Fruit fly (Drosophila melanogaster) whole organism, embryonic: Measurements from ENCODE around the gene ver.

Experiments used
- Atf6 ChIP-seq: fragments of 200-800 bp; sonication (Bioruptor generic); IDR thresholded peaks from 2 replicates; pipeline ENCODE4 v1.3.6; 2022; ENCODE audit warnings: missing biosample characterization, missing genetic modification characterization
- Bgb ChIP-seq: fragments of 200-800 bp; sonication (Bioruptor generic); IDR thresholded peaks from 2 replicates; pipeline ENCODE4 v1.3.6; 2022; ENCODE audit warnings: missing biosample characterization, missing genetic modification characterization; ENCODE audit not compliant: partially characterized antibody
- CG10321 ChIP-seq: fragments of 200-800 bp; sonication (Bioruptor generic); IDR thresholded peaks from 2 replicates; pipeline ENCODE4 v1.3.6; 2022; ENCODE audit warnings: missing biosample characterization, missing genetic modification characterization
- CG11456 ChIP-seq: fragments of 200-800 bp; sonication (Bioruptor generic); IDR thresholded peaks from 3 replicates; pipeline ENCODE4 v1.3.6; 2022; ENCODE audit warnings: missing biosample characterization, missing genetic modification characterization
- CG14050 ChIP-seq: fragments of 200-800 bp; sonication (Bioruptor generic); IDR thresholded peaks from 3 replicates; pipeline ENCODE4 v1.3.6; 2022; ENCODE audit warnings: missing biosample characterization, missing genetic modification characterization
- CG15073 ChIP-seq: fragments of 200-800 bp; sonication (Bioruptor generic); optimal IDR thresholded peaks from 2 replicates; lab custom pipeline; 2016; ENCODE audit warnings: missing biosample characterization, missing genetic modification characterization
- CG16779 ChIP-seq: fragments of 200-800 bp; sonication (Bioruptor generic); IDR thresholded peaks from 2 replicates; pipeline ENCODE4 v1.3.6; 2022; ENCODE audit warnings: missing biosample characterization, missing genetic modification characterization
- CG16863 ChIP-seq: fragments of 200-800 bp; sonication (Bioruptor generic); optimal IDR thresholded peaks from 3 replicates; lab custom pipeline; 2016; ENCODE audit warnings: missing biosample characterization, missing genetic modification characterization
- CG17186 ChIP-seq: fragments of 200-800 bp; sonication (Bioruptor generic); optimal IDR thresholded peaks from 3 replicates; lab custom pipeline; 2017; ENCODE audit warnings: missing biosample characterization, missing genetic modification reagents, missing genetic modification characterization
- CG1792 ChIP-seq: fragments of 200-800 bp; sonication (Bioruptor generic); optimal IDR thresholded peaks from 2 replicates; lab custom pipeline; 2016; ENCODE audit warnings: missing biosample characterization, missing genetic modification characterization
- CG18619 ChIP-seq: fragments of 200-800 bp; sonication (Bioruptor generic); optimal IDR thresholded peaks from 3 replicates; lab custom pipeline; 2017; ENCODE audit warnings: missing biosample characterization, mild to moderate bottlenecking, missing genetic modification characterization
- CG2116 ChIP-seq: fragments of 200-800 bp; sonication (Bioruptor generic); optimal IDR thresholded peaks from 3 replicates; lab custom pipeline; 2018; ENCODE audit warnings: missing biosample characterization, mild to moderate bottlenecking, missing genetic modification characterization
- CG31365 ChIP-seq: fragments of 200-800 bp; sonication (Bioruptor generic); optimal IDR thresholded peaks from 2 replicates; lab custom pipeline; 2018; ENCODE audit warnings: missing biosample characterization, mild to moderate bottlenecking, missing genetic modification characterization
- CG32772 ChIP-seq: fragments of 200-800 bp; sonication (Bioruptor generic); IDR thresholded peaks from 2 replicates; pipeline ENCODE4 v1.3.6; 2022; ENCODE audit warnings: missing biosample characterization, missing genetic modification characterization
- CG3281 ChIP-seq: fragments of 200-800 bp; sonication (Bioruptor generic); optimal IDR thresholded peaks from 3 replicates; lab custom pipeline; 2017; ENCODE audit warnings: missing biosample characterization, mild to moderate bottlenecking, missing genetic modification characterization
- CG3726 ChIP-seq: fragments of 200-800 bp; sonication (Bioruptor generic); IDR thresholded peaks from 3 replicates; pipeline ENCODE4, ENCODE4 v1.3.6; 2022; ENCODE audit warnings: missing biosample characterization, missing genetic modification characterization
- CG6813 ChIP-seq: fragments of 200-800 bp; sonication (Bioruptor generic); optimal IDR thresholded peaks from 2 replicates; lab custom pipeline; 2017; ENCODE audit warnings: missing biosample characterization, missing genetic modification characterization, mild to moderate bottlenecking, moderate library complexity, missing genetic modification reagents
- CG6854 ChIP-seq: fragments of 200-800 bp; sonication (Bioruptor generic); optimal IDR thresholded peaks from 3 replicates; lab custom pipeline; 2017; ENCODE audit warnings: missing biosample characterization, mild to moderate bottlenecking, missing genetic modification characterization
- CG7556 ChIP-seq: fragments of 200-800 bp; sonication (Bioruptor generic); optimal IDR thresholded peaks from 2 replicates; lab custom pipeline; 2017; ENCODE audit warnings: missing biosample characterization, mild to moderate bottlenecking, missing genetic modification characterization
- CG7786 ChIP-seq: fragments of 200-800 bp; sonication (Bioruptor generic); optimal IDR thresholded peaks from 2 replicates; lab custom pipeline; 2016; ENCODE audit warnings: missing biosample characterization, missing genetic modification characterization
- CHES-1-like ChIP-seq: fragments of 200-800 bp; sonication (Bioruptor generic); optimal IDR thresholded peaks from 2 replicates; lab custom pipeline; 2016; ENCODE audit warnings: missing biosample characterization, missing genetic modification characterization
- Camta ChIP-seq: fragments of 200-800 bp; sonication (Bioruptor generic); optimal IDR thresholded peaks from 2 replicates; lab custom pipeline; 2016; ENCODE audit warnings: missing biosample characterization, missing genetic modification characterization
- Chrac-16 ChIP-seq: fragments of 200-800 bp; sonication (Bioruptor generic); optimal IDR thresholded peaks from 3 replicates; lab custom pipeline; 2016; ENCODE audit warnings: missing biosample characterization, missing genetic modification characterization
- D19A ChIP-seq: fragments of 200-800 bp; optimal IDR thresholded peaks from 3 replicates; lab custom pipeline; 2019; ENCODE audit warnings: missing biosample characterization, mild to moderate bottlenecking, missing genetic modification characterization, moderate library complexity
- Dfd ChIP-seq, 2 experiments: fragments of >200 bp; optimal IDR thresholded peaks; 2 replicates each; lab custom pipeline; 2017; ENCODE audit warnings: missing biosample characterization in 2 of 2, missing genetic modification characterization in 2 of 2
- Doc3 ChIP-seq: fragments of 200-800 bp; sonication (Bioruptor generic); IDR thresholded peaks from 3 replicates; pipeline ENCODE4 v1.3.6; 2022; ENCODE audit warnings: missing biosample characterization, missing genetic modification characterization; ENCODE audit not compliant: partially characterized antibody
- HHEX ChIP-seq: fragments of 200-800 bp; sonication (Bioruptor generic); optimal IDR thresholded peaks from 3 replicates; lab custom pipeline; 2017; ENCODE audit warnings: missing biosample characterization, mild to moderate bottlenecking, missing genetic modification characterization, missing genetic modification reagents
- HLH3B ChIP-seq: fragments of 200-800 bp; sonication (Bioruptor generic); IDR thresholded peaks from 2 replicates; pipeline ENCODE4 v1.3.6; 2022; ENCODE audit warnings: missing biosample characterization, missing genetic modification characterization
- Lim3 ChIP-seq: fragments of 200-800 bp; sonication (Bioruptor generic); IDR thresholded peaks from 2 replicates; pipeline ENCODE4 v1.3.6; 2022; ENCODE audit warnings: missing biosample characterization, missing genetic modification characterization
- Neu2 ChIP-seq: fragments of 200-800 bp; sonication (Bioruptor generic); optimal IDR thresholded peaks from 3 replicates; lab custom pipeline; 2016; ENCODE audit warnings: missing biosample characterization, missing genetic modification characterization, borderline replicate concordance
- Rfx ChIP-seq: fragments of 200-800 bp; sonication (Bioruptor generic); IDR thresholded peaks from 2 replicates; pipeline ENCODE4 v1.3.6; 2022; ENCODE audit warnings: missing biosample characterization, missing genetic modification characterization
- Rx ChIP-seq: fragments of 200-800 bp; sonication (Bioruptor generic); IDR thresholded peaks from 2 replicates; pipeline ENCODE4 v1.3.6; 2022; ENCODE audit warnings: missing biosample characterization, missing genetic modification characterization
- Vsx1 ChIP-seq: fragments of 200-800 bp; sonication (Bioruptor generic); optimal IDR thresholded peaks from 2 replicates; lab custom pipeline; 2017; ENCODE audit warnings: missing biosample characterization, mild to moderate bottlenecking, missing genetic modification characterization, missing genetic modification reagents
- Xbp1 ChIP-seq: fragments of 200-800 bp; sonication (Bioruptor generic); optimal IDR thresholded peaks from 3 replicates; lab custom pipeline; 2016; ENCODE audit warnings: missing biosample characterization, mild to moderate bottlenecking, missing genetic modification characterization
- abd-A ChIP-seq: fragments of 200-800 bp; sonication (Bioruptor generic); optimal IDR thresholded peaks from 3 replicates; lab custom pipeline; 2019; ENCODE audit warnings: missing biosample characterization, mild to moderate bottlenecking, missing genetic modification characterization, moderate library complexity
- bbx ChIP-seq: fragments of 200-800 bp; sonication (Bioruptor generic); IDR thresholded peaks from 2 replicates; pipeline ENCODE4 v1.3.6; 2022; ENCODE audit warnings: missing biosample characterization, missing genetic modification characterization; ENCODE audit not compliant: partially characterized antibody
- dm ChIP-seq: fragments of 200-800 bp; sonication (Bioruptor generic); optimal IDR thresholded peaks from 3 replicates; lab custom pipeline; 2016; ENCODE audit warnings: missing biosample characterization, missing genetic modification characterization
- dmrt11E ChIP-seq: fragments of 200-800 bp; sonication (Bioruptor generic); optimal IDR thresholded peaks from 3 replicates; lab custom pipeline; 2018; ENCODE audit warnings: missing biosample characterization, mild to moderate bottlenecking, missing genetic modification characterization, moderate library complexity
- dysf ChIP-seq: fragments of 200-800 bp; sonication (Bioruptor generic); IDR thresholded peaks from 3 replicates; pipeline ENCODE4 v1.3.6; 2022; ENCODE audit warnings: missing biosample characterization, missing genetic modification characterization
- fu2 ChIP-seq: fragments of 200-800 bp; sonication (Bioruptor generic); optimal IDR thresholded peaks from 2 replicates; lab custom pipeline; 2016; ENCODE audit warnings: missing biosample characterization, missing genetic modification characterization
- gcm2 ChIP-seq: fragments of 200-800 bp; sonication (Bioruptor generic); optimal IDR thresholded peaks from 2 replicates; lab custom pipeline; 2016; ENCODE audit warnings: missing biosample characterization, missing genetic modification characterization
- grn ChIP-seq: fragments of 200-800 bp; sonication (Bioruptor generic); optimal IDR thresholded peaks from 3 replicates; lab custom pipeline; 2017; ENCODE audit warnings: missing biosample characterization, missing genetic modification characterization
- lmd ChIP-seq: fragments of 200-800 bp; sonication (Bioruptor generic); IDR thresholded peaks from 2 replicates; pipeline ENCODE4 v1.3.6; 2022; ENCODE audit warnings: missing biosample characterization, missing genetic modification characterization
- nom ChIP-seq: fragments of 200-800 bp; sonication (Bioruptor generic); optimal IDR thresholded peaks from 2 replicates; lab custom pipeline; 2017; ENCODE audit warnings: missing biosample characterization, missing genetic modification characterization, mild to moderate bottlenecking, moderate library complexity, missing genetic modification reagents
- pho ChIP-seq: fragments of 200-800 bp; sonication (Bioruptor generic); optimal IDR thresholded peaks from 2 replicates; lab custom pipeline; 2016; ENCODE audit warnings: missing biosample characterization, missing genetic modification characterization
- ranshi ChIP-seq: fragments of 200-800 bp; sonication (Bioruptor generic); IDR thresholded peaks from 2 replicates; pipeline ENCODE4 v1.3.6; 2022; ENCODE audit warnings: missing biosample characterization, missing genetic modification characterization
- scrt ChIP-seq: fragments of 200-800 bp; sonication (Bioruptor generic); optimal IDR thresholded peaks from 2 replicates; lab custom pipeline; 2018; ENCODE audit warnings: missing biosample characterization, mild to moderate bottlenecking, missing genetic modification characterization, moderate library complexity
- ttk ChIP-seq: fragments of 200-800 bp; sonication (Bioruptor generic); IDR thresholded peaks from 2 replicates; pipeline ENCODE4 v2.1.2; 2022; ENCODE audit warnings: missing biosample characterization, missing genetic modification characterization
- vfl ChIP-seq: fragments of 200-800 bp; sonication (Bioruptor generic); optimal IDR thresholded peaks from 2 replicates; lab custom pipeline; 2016; ENCODE audit warnings: missing biosample characterization, missing genetic modification characterization
- wor ChIP-seq: fragments of 200-800 bp; sonication (Bioruptor generic); IDR thresholded peaks from 2 replicates; pipeline ENCODE4 v1.3.6; 2022; ENCODE audit warnings: missing biosample characterization, missing genetic modification characterization

Gene ver

DNA sequence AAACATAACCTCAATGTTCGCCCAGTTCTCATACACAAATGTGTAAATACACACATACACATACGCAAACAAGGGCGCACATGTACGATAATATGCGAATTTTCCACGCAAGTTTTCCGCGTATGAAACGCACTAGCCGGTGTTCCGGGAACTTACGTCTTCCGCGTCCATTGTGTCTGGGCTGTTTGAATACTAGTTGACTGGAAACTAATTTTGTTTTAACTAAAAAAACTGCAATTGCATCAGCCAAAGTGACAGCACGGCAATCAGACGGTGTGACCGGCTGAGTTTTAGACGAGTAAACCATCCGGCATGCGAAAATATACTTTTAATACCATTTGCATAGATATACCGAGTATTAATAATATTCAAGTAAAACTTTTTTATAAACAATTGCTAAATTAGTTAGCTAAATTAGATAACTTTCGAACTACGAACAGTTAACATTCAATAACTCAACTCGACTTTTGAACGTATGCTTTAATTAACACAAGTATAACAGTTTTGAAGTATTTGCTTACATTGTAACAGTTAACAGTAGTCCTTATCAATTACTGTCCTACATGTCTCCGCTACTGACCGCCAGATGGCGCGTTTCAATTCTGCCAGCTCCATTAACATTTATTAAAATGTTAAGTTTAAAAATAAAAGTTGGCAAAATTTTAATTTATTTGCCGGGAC is 2.8 kb downstream of the ver start, which contains the start of gene eIF2beta (continued):
- peak; percentile 28 for TF ChIP-seq Chrac-16 (GFP tag; lab: Kevin White, UChicago)
- peak; percentile 11 for TF ChIP-seq scrt (GFP tag; lab: Kevin White, UChicago)
- TF ChIP-seq wor (GFP tag; lab: Robert Waterston, UW): no peak
- TF ChIP-seq HHEX: no peak
- no peak for TF ChIP-seq CG15073
- peak; percentile 84 for TF ChIP-seq dm (GFP tag; lab: Kevin White, UChicago)
- TF ChIP-seq ttk (GFP tag; lab: Robert Waterston, UW): no peak
- TF ChIP-seq Atf6 (GFP tag; lab: Robert Waterston, UW): no peak
- TF ChIP-seq CG32772: no peak
- 0 out of 3 replicates have a peak, but pooled peaks have one; percentile 41 for TF ChIP-seq CG11456 (GFP tag; lab: Robert Waterston, UW)
- peak; percentile 40 for TF ChIP-seq CG2116 (GFP tag; lab: Kevin White, UChicago)
- TF ChIP-seq Dfd (GFP tag; optimal IDR thresholded peaks at IDR 0.05; lab: Kevin White, UChicago): no peak
- peak; percentile 15 for TF ChIP-seq Camta (GFP tag; lab: Kevin White, UChicago)
- TF ChIP-seq Xbp1 (GFP tag; lab: Kevin White, UChicago): peak; percentile 34
- peak; percentile 25; the same call in 1 of the 2 replicates for TF ChIP-seq Rfx (GFP tag; lab: Robert Waterston, UW)
- no peak for TF ChIP-seq grn (GFP tag; lab: Kevin White, UChicago)
- peak; percentile 42 for TF ChIP-seq CG31365 (tag; lab: Kevin White, UChicago)
- TF ChIP-seq CG10321 (GFP tag; lab: Robert Waterston, UW): no peak
- no peak for TF ChIP-seq gcm2 (GFP tag; lab: Kevin White, UChicago)
- no peak for TF ChIP-seq abd-A
- TF ChIP-seq HLH3B (GFP tag; lab: Robert Waterston, UW): no peak
- no peak for TF ChIP-seq Vsx1 (GFP tag; lab: Kevin White, UChicago)
- TF ChIP-seq lmd: no peak
- TF ChIP-seq CG16863: peak; percentile 14
- no peak for TF ChIP-seq Rx (GFP tag; lab: Robert Waterston, UW)
- TF ChIP-seq CHES-1-like (GFP tag; lab: Kevin White, UChicago): no peak
- no peak for TF ChIP-seq pho (GFP tag; lab: Kevin White, UChicago)
- no peak for TF ChIP-seq Neu2 (GFP tag; lab: Kevin White, UChicago)
- no peak for TF ChIP-seq CG1792 (GFP tag; lab: Kevin White, UChicago)
- TF ChIP-seq dmrt11E (tag; lab: Kevin White, UChicago): peak; percentile 15
- no peak for TF ChIP-seq Doc3 (GFP tag; lab: Robert Waterston, UW)
- no peak for TF ChIP-seq CG3726 (GFP tag; lab: Robert Waterston, UW)
- no peak for TF ChIP-seq CG16779
- TF ChIP-seq Bgb: peak; percentile 37; the same call in 1 of the 2 replicates
- peak; percentile 18 for TF ChIP-seq fu2 (GFP tag; lab: Kevin White, UChicago)
- no peak for TF ChIP-seq CG7556 (GFP tag; lab: Kevin White, UChicago)
- TF ChIP-seq dysf (GFP tag; lab: Robert Waterston, UW): no peak; the same call in 2 of the 3 replicates
- TF ChIP-seq Lim3 (GFP tag; lab: Robert Waterston, UW): no peak
- TF ChIP-seq CG17186 (GFP tag; lab: Kevin White, UChicago): peak; percentile 32
- peak; percentile 38 for TF ChIP-seq CG6813 (GFP tag; lab: Kevin White, UChicago)
- TF ChIP-seq CG18619 (GFP tag; lab: Kevin White, UChicago): no peak
- TF ChIP-seq CG6854 (GFP tag; lab: Kevin White, UChicago): peak; percentile 38
- no peak; the same call in 2 of the 3 replicates for TF ChIP-seq CG14050 (GFP tag; lab: Robert Waterston, UW)
- TF ChIP-seq bbx (GFP tag; lab: Robert Waterston, UW): no peak
- peak; percentile 41 for TF ChIP-seq D19A (tag; lab: Kevin White, UChicago)
- peak; percentile 58 for TF ChIP-seq nom (GFP tag; lab: Kevin White, UChicago)
- no peak for TF ChIP-seq CG7786 (GFP tag; lab: Kevin White, UChicago)
- TF ChIP-seq vfl: no peak
- no peak; the same call in 1 of the 2 replicates for TF ChIP-seq ranshi (GFP tag; lab: Robert Waterston, UW)
- peak; percentile 46 for TF ChIP-seq CG3281
